Fruit fly (Drosophila melanogaster): ENCODE data around the gene Uch.

The Uch gene

DNA sequence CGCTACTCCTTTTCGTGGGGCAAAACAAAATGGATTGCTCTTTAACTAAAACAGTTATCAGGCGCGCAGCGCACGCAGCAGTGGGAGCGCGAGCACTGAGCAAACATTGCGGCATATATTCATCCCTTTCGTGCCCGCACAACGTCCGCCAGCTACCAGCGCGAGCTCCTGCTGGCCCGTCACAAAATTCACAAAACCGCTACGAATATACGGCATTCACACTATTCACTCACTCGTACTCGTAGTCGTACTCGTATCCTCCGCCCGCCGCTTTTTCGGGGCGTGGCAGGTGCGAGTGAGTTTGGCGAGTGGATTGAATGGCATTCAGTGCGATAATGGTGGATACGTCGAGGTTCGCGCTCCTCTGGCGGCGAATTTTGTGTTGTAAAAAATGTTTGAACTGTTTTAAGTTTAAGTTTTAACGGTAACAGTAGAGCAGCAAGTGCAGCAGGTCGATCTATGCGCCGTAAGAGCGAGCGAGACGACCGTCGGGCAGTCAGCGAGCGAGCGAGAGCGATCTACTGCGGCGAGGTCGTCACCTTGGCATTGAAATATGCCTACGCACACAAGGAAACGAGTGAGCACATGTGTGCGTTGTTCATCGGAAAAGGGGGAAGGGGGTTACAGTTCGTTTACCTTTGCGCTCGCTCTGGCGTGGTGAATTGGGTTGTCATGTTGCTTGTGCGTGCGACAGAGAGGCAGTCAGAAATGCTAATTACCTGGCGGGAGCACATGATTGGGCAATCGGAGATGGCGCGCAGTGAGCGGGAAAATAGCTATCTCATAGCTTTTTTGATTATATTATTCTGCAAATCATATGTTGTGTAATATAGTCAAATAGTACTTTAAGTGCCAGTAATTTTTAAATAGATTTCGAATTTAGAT lies 17.2 kb downstream of the Uch start (continued):
- TF ChIP-seq Myb (GFP tag; optimal IDR thresholded peaks at IDR 0.05): peak; percentile 32
- TF ChIP-seq CG12236 (GFP tag; optimal IDR thresholded peaks at IDR 0.05): no peak
- TF ChIP-seq CG12155 (GFP tag; optimal IDR thresholded peaks at IDR 0.05): peak; percentile 97
- TF ChIP-seq Xbp1 (GFP tag; optimal IDR thresholded peaks at IDR 0.05): peak; percentile 59
- peak; percentile 10 for TF ChIP-seq tup (GFP tag; optimal IDR thresholded peaks at IDR 0.05)
- TF ChIP-seq inv (GFP tag; IDR thresholded peaks at IDR 0.05; ENCODE audit: partially characterized antibody): no peak
- no peak for TF ChIP-seq grn (GFP tag; optimal IDR thresholded peaks at IDR 0.05)
- TF ChIP-seq usp (GFP tag; optimal IDR thresholded peaks at IDR 0.05): peak; percentile 22
- TF ChIP-seq bbx (GFP tag; IDR thresholded peaks at IDR 0.05; ENCODE audit: partially characterized antibody): no peak
- TF ChIP-seq CG15479 (GFP tag; optimal IDR thresholded peaks at IDR 0.05): peak; percentile 87
- TF ChIP-seq CG10654 (GFP tag; optimal IDR thresholded peaks at IDR 0.05): no peak
- TF ChIP-seq CG14014 (GFP tag; IDR thresholded peaks at IDR 0.05): no peak
- TF ChIP-seq CG17568 (GFP tag; optimal IDR thresholded peaks at IDR 0.05): no peak
- TF ChIP-seq danr (GFP tag; IDR thresholded peaks at IDR 0.05): no peak
- no peak for TF ChIP-seq ken (GFP tag; IDR thresholded peaks at IDR 0.05)
- peak in 1 of 2 experiments; percentile 19 for TF ChIP-seq Trl (optimal IDR thresholded peaks at IDR 0.05)
- no peak for TF ChIP-seq Trl (GFP tag; optimal IDR thresholded peaks at IDR 0.05)
- TF ChIP-seq pho (GFP tag; optimal IDR thresholded peaks at IDR 0.05): peak; percentile 53
- TF ChIP-seq CG11695 (GFP tag; IDR thresholded peaks at IDR 0.05): no peak
- no peak for TF ChIP-seq H2.0 (GFP tag; IDR thresholded peaks at IDR 0.05)
- TF ChIP-seq bowl (GFP tag; IDR thresholded peaks at IDR 0.05): no peak
- TF ChIP-seq CG11398 (GFP tag; optimal IDR thresholded peaks at IDR 0.05): no peak
- no peak for TF ChIP-seq CG17802 (tag; optimal IDR thresholded peaks at IDR 0.05)
- peak; percentile 13 for TF ChIP-seq ind (GFP tag; optimal IDR thresholded peaks at IDR 0.05)
- no peak for TF ChIP-seq psq (GFP tag; optimal IDR thresholded peaks at IDR 0.05)
- TF ChIP-seq rib (GFP tag; IDR thresholded peaks at IDR 0.05): no peak
- TF ChIP-seq Mrtf (GFP tag; IDR thresholded peaks at IDR 0.05): no peak
- peak in 1 of 2 experiments; percentile 65 for TF ChIP-seq bsh (GFP tag; optimal IDR thresholded peaks at IDR 0.05)
- TF ChIP-seq D19B (GFP tag; optimal IDR thresholded peaks at IDR 0.05): peak; percentile 55
- TF ChIP-seq Drgx (GFP tag; IDR thresholded peaks at IDR 0.05): no peak
- TF ChIP-seq sqz (GFP tag; optimal IDR thresholded peaks at IDR 0.05): peak; percentile 83
- no peak for TF ChIP-seq CG31441 (GFP tag; IDR thresholded peaks at IDR 0.05)
- no peak for TF ChIP-seq CG2889 (GFP tag; IDR thresholded peaks at IDR 0.05)
- TF ChIP-seq CG33557 (GFP tag; optimal IDR thresholded peaks at IDR 0.05): no peak
- no peak for TF ChIP-seq CG17186 (GFP tag; optimal IDR thresholded peaks at IDR 0.05)
- TF ChIP-seq CG7928 (GFP tag; optimal IDR thresholded peaks at IDR 0.05): peak; percentile 4
- TF ChIP-seq tin (GFP tag; optimal IDR thresholded peaks at IDR 0.05): peak; percentile 24
- TF ChIP-seq dimm (GFP tag; IDR thresholded peaks at IDR 0.05): no peak
- no peak for TF ChIP-seq CG7745 (tag; optimal IDR thresholded peaks at IDR 0.05)
- peak; percentile 44 for TF ChIP-seq CG17359 (tag; optimal IDR thresholded peaks at IDR 0.05)
- peak; percentile 55 for TF ChIP-seq CG2875 (GFP tag; optimal IDR thresholded peaks at IDR 0.05)
- TF ChIP-seq CG4424 (GFP tag; optimal IDR thresholded peaks at IDR 0.05): peak; percentile 65
- no peak for TF ChIP-seq tx (GFP tag; optimal IDR thresholded peaks at IDR 0.05)
- TF ChIP-seq CG10979 (tag; optimal IDR thresholded peaks at IDR 0.05): peak; percentile 37
- TF ChIP-seq Xrp1 (GFP tag; IDR thresholded peaks at IDR 0.05): no peak
- no peak for TF ChIP-seq Ets97D (GFP tag; optimal IDR thresholded peaks at IDR 0.05)
- peak; percentile 100 for TF ChIP-seq CG3838 (GFP tag; optimal IDR thresholded peaks at IDR 0.05)
- TF ChIP-seq CG12391 (tag; optimal IDR thresholded peaks at IDR 0.05): peak; percentile 65
- TF ChIP-seq CG4730 (GFP tag; IDR thresholded peaks at IDR 0.05): no peak
- no peak for TF ChIP-seq sim (GFP tag; IDR thresholded peaks at IDR 0.05)
- no peak for TF ChIP-seq CG1647 (GFP tag; optimal IDR thresholded peaks at IDR 0.05)
